Fruit fly (Drosophila melanogaster): ENCODE results near the gene CG16984.

Gene CG16984

dm6 chr3L:2636023-2636968, 40.7 kb downstream of the CG16984 start (continued):
- peak; percentile 46; the same call in 1 of the 2 replicates for TF ChIP-seq CG11294 (GFP tag; IDR thresholded peaks at IDR 0.05)
- peak; percentile 49 for TF ChIP-seq spab (GFP tag; optimal IDR thresholded peaks at IDR 0.05)
- TF ChIP-seq Met (GFP tag; optimal IDR thresholded peaks at IDR 0.05): peak; percentile 40
- peak; percentile 52 for TF ChIP-seq Lpt (GFP tag; optimal IDR thresholded peaks at IDR 0.05)
- TF ChIP-seq CG7368 (GFP tag; optimal IDR thresholded peaks at IDR 0.05): peak; percentile 21
- no peak for TF ChIP-seq CG10669 (GFP tag; optimal IDR thresholded peaks at IDR 0.05)
- peak; percentile 27; the same call in 1 of the 2 replicates for TF ChIP-seq Gug (GFP tag; IDR thresholded peaks at IDR 0.05)
- peak; percentile 37 for TF ChIP-seq net (GFP tag; optimal IDR thresholded peaks at IDR 0.05)
- peak; percentile 77 for TF ChIP-seq CG8119 (GFP tag; IDR thresholded peaks at IDR 0.05)
- peak; percentile 46 for TF ChIP-seq topi (GFP tag; optimal IDR thresholded peaks at IDR 0.05)
- TF ChIP-seq cyc (GFP tag; optimal IDR thresholded peaks at IDR 0.05): no peak
- TF ChIP-seq Eip75B (GFP tag; optimal IDR thresholded peaks at IDR 0.05): no peak
- TF ChIP-seq CG6163 (GFP tag; IDR thresholded peaks at IDR 0.05): peak; percentile 78
- TF ChIP-seq fd85E (GFP tag; optimal IDR thresholded peaks at IDR 0.05): no peak
- TF ChIP-seq CG15336 (GFP tag; IDR thresholded peaks at IDR 0.05): peak; percentile 72
- TF ChIP-seq CG16779 (tag; optimal IDR thresholded peaks at IDR 0.05): no peak
- TF ChIP-seq Eip93F (GFP tag; optimal IDR thresholded peaks at IDR 0.05): no peak
- peak; percentile 9 for TF ChIP-seq Sox15 (GFP tag; optimal IDR thresholded peaks at IDR 0.05)
- TF ChIP-seq vri (GFP tag; optimal IDR thresholded peaks at IDR 0.05): peak; percentile 12
- TF ChIP-seq Eip78C (GFP tag): peak; percentile 82
- no peak for TF ChIP-seq Smox (GFP tag; optimal IDR thresholded peaks at IDR 0.05)
- TF ChIP-seq CG3032 (tag; optimal IDR thresholded peaks at IDR 0.05): peak; percentile 47
- TF ChIP-seq CG9139 (GFP tag; optimal IDR thresholded peaks at IDR 0.05): peak; percentile 38
- peak; percentile 85 for TF ChIP-seq eg (GFP tag; IDR thresholded peaks at IDR 0.05)
- no peak for TF ChIP-seq fd59A (GFP tag; optimal IDR thresholded peaks at IDR 0.05)
- TF ChIP-seq CG6808 (GFP tag; optimal IDR thresholded peaks at IDR 0.05): no peak
- peak; percentile 15 for TF ChIP-seq dsx (GFP tag; optimal IDR thresholded peaks at IDR 0.05; ENCODE audit: poor library complexity, severe bottlenecking)
- TF ChIP-seq achi (GFP tag; optimal IDR thresholded peaks at IDR 0.05): peak; percentile 44
- peak; percentile 1 for TF ChIP-seq dac (GFP tag; optimal IDR thresholded peaks at IDR 0.05)
- TF ChIP-seq Blimp-1 (GFP tag; optimal IDR thresholded peaks at IDR 0.05): no peak
- TF ChIP-seq CG8632 (GFP tag; optimal IDR thresholded peaks at IDR 0.05): peak; percentile 42
- peak; percentile 16 for TF ChIP-seq CG11902 (GFP tag; optimal IDR thresholded peaks at IDR 0.05)
- peak; percentile 38 for TF ChIP-seq Hr4 (GFP tag; optimal IDR thresholded peaks at IDR 0.05)
- peak; percentile 41 for TF ChIP-seq pdm3 (GFP tag; optimal IDR thresholded peaks at IDR 0.05)
- TF ChIP-seq svp (GFP tag): peak; percentile 59
- TF ChIP-seq CG6276 (GFP tag; optimal IDR thresholded peaks at IDR 0.05): no peak
- peak; percentile 77 for TF ChIP-seq CG3919 (GFP tag; optimal IDR thresholded peaks at IDR 0.05)
- TF ChIP-seq CG8319 (GFP tag; optimal IDR thresholded peaks at IDR 0.05): peak; percentile 30

dm6 chr3L:2643324-2643723, 47.7 kb downstream of the CG16984 start, which contains the start of gene CG14949:
TSS of gene CG14949 (minus strand) at chr3L:2643424.
- TF ChIP-seq fd59A (GFP tag; optimal IDR thresholded peaks at IDR 0.05) (no peak), fkh (GFP tag; optimal IDR thresholded peaks at IDR 0.05) (no peak), CG34406 (GFP tag; optimal IDR thresholded peaks at IDR 0.05) (no peak)

Data from whole organism, prepupa.